Fruit fly (Drosophila melanogaster) whole organism, embryonic: ENCODE results near the gene CG10345.

Experiments used
- Atf3 ChIP-seq: fragments of 200-800 bp; sonication (Bioruptor generic); optimal IDR thresholded peaks from 3 replicates; lab custom pipeline; 2016; ENCODE audit warnings: missing biosample characterization, missing genetic modification characterization
- B-H1 ChIP-seq: fragments of 200-800 bp; sonication (Bioruptor generic); IDR thresholded peaks from 3 replicates; pipeline ENCODE4 v1.3.6; 2022; ENCODE audit warnings: missing biosample characterization, missing genetic modification characterization
- BEAF-32 ChIP-seq: fragments of 200-800 bp; sonication (Bioruptor generic); optimal IDR thresholded peaks from 3 replicates; lab custom pipeline; 2017; ENCODE audit warnings: missing biosample characterization, missing genetic modification characterization, mild to moderate bottlenecking, moderate library complexity, missing genetic modification reagents
- Bgb ChIP-seq: fragments of 200-800 bp; sonication (Bioruptor generic); IDR thresholded peaks from 2 replicates; pipeline ENCODE4 v1.3.6; 2022; ENCODE audit warnings: missing biosample characterization, missing genetic modification characterization; ENCODE audit not compliant: partially characterized antibody
- CG11247 ChIP-seq: fragments of 200-800 bp; sonication (Bioruptor generic); IDR thresholded peaks from 2 replicates; pipeline ENCODE4 v1.3.6; 2022; ENCODE audit warnings: missing biosample characterization, missing genetic modification characterization
- CG15514 ChIP-seq: fragments of 200-800 bp; sonication (Bioruptor generic); optimal IDR thresholded peaks from 3 replicates; lab custom pipeline; 2017; ENCODE audit warnings: missing biosample characterization, missing genetic modification characterization, mild to moderate bottlenecking, moderate library complexity, missing genetic modification reagents
- CG1603 ChIP-seq: fragments of 200-800 bp; sonication (Bioruptor generic); optimal IDR thresholded peaks from 2 replicates; lab custom pipeline; 2019; ENCODE audit warnings: missing biosample characterization, mild to moderate bottlenecking, missing genetic modification characterization, moderate library complexity
- CG1647 ChIP-seq: fragments of 200-800 bp; sonication (Bioruptor generic); optimal IDR thresholded peaks from 3 replicates; lab custom pipeline; 2016; ENCODE audit warnings: missing biosample characterization, missing genetic modification characterization
- CG17829 ChIP-seq: fragments of 200-800 bp; optimal IDR thresholded peaks from 2 replicates; lab custom pipeline; 2019; ENCODE audit warnings: missing biosample characterization, mild to moderate bottlenecking, missing genetic modification characterization, moderate library complexity
- CG2129 ChIP-seq: fragments of 200-800 bp; sonication (Bioruptor generic); IDR thresholded peaks from 2 replicates; pipeline ENCODE4 v1.3.6; 2022; ENCODE audit warnings: missing biosample characterization, missing genetic modification characterization; ENCODE audit not compliant: partially characterized antibody
- CG2202 ChIP-seq: fragments of 200-800 bp; sonication (Bioruptor generic); optimal IDR thresholded peaks from 2 replicates; lab custom pipeline; 2018; ENCODE audit warnings: missing biosample characterization, mild to moderate bottlenecking, missing genetic modification characterization
- CG30020 ChIP-seq: fragments of 200-800 bp; optimal IDR thresholded peaks from 2 replicates; lab custom pipeline; 2019; ENCODE audit warnings: missing biosample characterization, mild to moderate bottlenecking, missing genetic modification characterization, moderate library complexity
- CG31365 ChIP-seq: fragments of 200-800 bp; sonication (Bioruptor generic); optimal IDR thresholded peaks from 2 replicates; lab custom pipeline; 2018; ENCODE audit warnings: missing biosample characterization, mild to moderate bottlenecking, missing genetic modification characterization
- CG3281 ChIP-seq: fragments of 200-800 bp; sonication (Bioruptor generic); optimal IDR thresholded peaks from 3 replicates; lab custom pipeline; 2017; ENCODE audit warnings: missing biosample characterization, mild to moderate bottlenecking, missing genetic modification characterization
- CG6654 ChIP-seq: fragments of 200-800 bp; sonication (Bioruptor generic); optimal IDR thresholded peaks from 2 replicates; lab custom pipeline; 2017; ENCODE audit warnings: missing biosample characterization, mild to moderate bottlenecking, missing genetic modification characterization
- CG6854 ChIP-seq: fragments of 200-800 bp; sonication (Bioruptor generic); optimal IDR thresholded peaks from 3 replicates; lab custom pipeline; 2017; ENCODE audit warnings: missing biosample characterization, mild to moderate bottlenecking, missing genetic modification characterization
- CG7963 ChIP-seq: fragments of 200-800 bp; sonication (Bioruptor generic); IDR thresholded peaks from 3 replicates; pipeline ENCODE4 v1.3.6; 2022; ENCODE audit warnings: missing biosample characterization, missing genetic modification characterization; ENCODE audit not compliant: partially characterized antibody
- CG9932 ChIP-seq: fragments of 200-800 bp; sonication (Bioruptor generic); IDR thresholded peaks from 2 replicates; pipeline ENCODE4 v1.3.6; 2022; ENCODE audit warnings: missing biosample characterization, missing genetic modification characterization
- CoRest ChIP-seq: fragments of 200-800 bp; sonication (Bioruptor generic); optimal IDR thresholded peaks from 3 replicates; lab custom pipeline; 2018; ENCODE audit warnings: missing biosample characterization, mild to moderate bottlenecking, missing genetic modification characterization, moderate library complexity
- Dp ChIP-seq: fragments of 200-800 bp; sonication (Bioruptor generic); optimal IDR thresholded peaks from 2 replicates; lab custom pipeline; 2018; ENCODE audit warnings: missing biosample characterization, mild to moderate bottlenecking, missing genetic modification characterization, moderate library complexity
- Elba2 ChIP-seq: fragments of 200-800 bp; sonication (Bioruptor generic); optimal IDR thresholded peaks from 3 replicates; lab custom pipeline; 2016; ENCODE audit warnings: missing biosample characterization, missing genetic modification characterization
- Lhr ChIP-seq: fragments of 200-800 bp; sonication (Bioruptor generic); optimal IDR thresholded peaks from 3 replicates; lab custom pipeline; 2017; ENCODE audit warnings: mild to moderate bottlenecking, missing biosample characterization, missing genetic modification reagents, missing genetic modification characterization
- Med ChIP-seq: fragments of 200-800 bp; sonication (Bioruptor generic); peaks from one replicate; lab custom pipeline; 2016; ENCODE audit warnings: missing biosample characterization, missing genetic modification characterization, mild to moderate bottlenecking, inconsistent platforms, moderate library complexity
- Nf-YB ChIP-seq: fragments of 200-800 bp; sonication (Bioruptor generic); optimal IDR thresholded peaks from 3 replicates; lab custom pipeline; 2019; ENCODE audit warnings: missing biosample characterization, mild to moderate bottlenecking, missing genetic modification characterization, moderate library complexity
- Pdp1 ChIP-seq, 2 experiments: fragments of 200-800 bp; sonication (Bioruptor generic); optimal IDR thresholded peaks; 3 replicates each; lab custom pipeline; 2016; ENCODE audit warnings: missing biosample characterization in 2 of 2, missing genetic modification characterization in 2 of 2, mild to moderate bottlenecking in 1 of 2, moderate library complexity in 1 of 2
- Rfx ChIP-seq: fragments of 200-800 bp; sonication (Bioruptor generic); IDR thresholded peaks from 2 replicates; pipeline ENCODE4 v1.3.6; 2022; ENCODE audit warnings: missing biosample characterization, missing genetic modification characterization
- Stat92E ChIP-seq, 3 experiments: fragments of >200 bp in 2 of 3; fragments of 200-800 bp in 1 of 3; sonication (Bioruptor generic) in 1 of 3; optimal IDR thresholded peaks; 2 replicates each; lab custom pipeline; 2017 to 2019; ENCODE audit warnings: missing biosample characterization in 3 of 3, missing genetic modification characterization in 3 of 3, mild to moderate bottlenecking in 1 of 3, moderate library complexity in 1 of 3
- TFAM ChIP-seq: fragments of 200-800 bp; sonication (Bioruptor generic); optimal IDR thresholded peaks from 2 replicates; lab custom pipeline; 2017; ENCODE audit warnings: missing biosample characterization, missing genetic modification characterization, inconsistent platforms
- Trl ChIP-seq, 3 experiments: fragments of >200 bp in 2 of 3; fragments of 200-800 bp in 1 of 3; sonication (Bioruptor generic) in 1 of 3; optimal IDR thresholded peaks; 2 replicates in 1 of 3; 3 replicates in 2 of 3; lab custom pipeline; 2016 to 2017; ENCODE audit warnings: missing biosample characterization in 1 of 3, missing genetic modification characterization in 1 of 3
- al ChIP-seq: fragments of 200-800 bp; sonication (Bioruptor generic); IDR thresholded peaks from 2 replicates; pipeline ENCODE4 v1.3.6; 2022; ENCODE audit warnings: missing biosample characterization, missing genetic modification characterization
- ci ChIP-seq: fragments of 200-800 bp; sonication (Bioruptor generic); IDR thresholded peaks from 3 replicates; pipeline ENCODE4 v1.3.6; 2022; ENCODE audit warnings: missing biosample characterization, missing genetic modification characterization
- croc ChIP-seq: fragments of 200-800 bp; sonication (Bioruptor generic); conservative IDR thresholded peaks from 3 replicates; pipeline ENCODE4 v1.3.6; 2022; ENCODE audit warnings: missing biosample characterization, missing genetic modification characterization
- gce ChIP-seq: fragments of 200-800 bp; sonication (Bioruptor generic); IDR thresholded peaks from 3 replicates; pipeline ENCODE4 v1.3.6; 2022; ENCODE audit warnings: missing biosample characterization, missing genetic modification characterization
- grau ChIP-seq: fragments of 200-800 bp; optimal IDR thresholded peaks from 3 replicates; lab custom pipeline; 2019; ENCODE audit warnings: missing biosample characterization, mild to moderate bottlenecking, missing genetic modification characterization, moderate library complexity
- gro ChIP-seq: fragments of 200-800 bp; sonication (Bioruptor generic); optimal IDR thresholded peaks from 2 replicates; lab custom pipeline; 2016; ENCODE audit warnings: missing biosample characterization, missing genetic modification characterization
- hbn ChIP-seq: fragments of 200-800 bp; sonication (Bioruptor generic); IDR thresholded peaks from 2 replicates; pipeline ENCODE4 v1.3.6; 2022; ENCODE audit warnings: missing biosample characterization, missing genetic modification characterization; ENCODE audit not compliant: partially characterized antibody
- kah ChIP-seq: fragments of 200-800 bp; sonication (Bioruptor generic); optimal IDR thresholded peaks from 2 replicates; lab custom pipeline; 2018; ENCODE audit warnings: missing biosample characterization, mild to moderate bottlenecking, missing genetic modification characterization
- mirr ChIP-seq: fragments of 200-800 bp; sonication (Bioruptor generic); optimal IDR thresholded peaks from 3 replicates; lab custom pipeline; 2018; ENCODE audit warnings: missing biosample characterization, mild to moderate bottlenecking, missing genetic modification characterization
- onecut ChIP-seq: fragments of 200-800 bp; sonication (Bioruptor generic); IDR thresholded peaks from 2 replicates; pipeline ENCODE4 v1.3.6; 2022; ENCODE audit warnings: missing biosample characterization, missing genetic modification characterization
- psq ChIP-seq: fragments of 200-800 bp; sonication (Bioruptor generic); optimal IDR thresholded peaks from 2 replicates; lab custom pipeline; 2017; ENCODE audit warnings: missing biosample characterization, missing genetic modification characterization
- row ChIP-seq: fragments of 200-800 bp; sonication (Bioruptor generic); IDR thresholded peaks from 3 replicates; pipeline ENCODE4 v1.3.6; 2022; ENCODE audit warnings: missing biosample characterization, missing genetic modification characterization
- seq ChIP-seq: fragments of 200-800 bp; sonication (Bioruptor generic); IDR thresholded peaks from 2 replicates; pipeline ENCODE4 v1.3.6; 2022; ENCODE audit warnings: missing biosample characterization, missing genetic modification characterization
- sima ChIP-seq: fragments of 200-800 bp; sonication (Bioruptor generic); optimal IDR thresholded peaks from 2 replicates; lab custom pipeline; 2016; ENCODE audit warnings: missing biosample characterization, missing genetic modification characterization
- slbo ChIP-seq: fragments of 200-800 bp; sonication (Bioruptor generic); IDR thresholded peaks from 2 replicates; pipeline ENCODE4 v1.3.6; 2022; ENCODE audit warnings: missing biosample characterization, missing genetic modification characterization
- sna ChIP-seq: fragments of 200-800 bp; sonication (Bioruptor generic); IDR thresholded peaks from 2 replicates; pipeline ENCODE4 v1.3.6; 2022; ENCODE audit warnings: missing biosample characterization, missing genetic modification characterization; ENCODE audit not compliant: partially characterized antibody
- sob ChIP-seq: fragments of 200-800 bp; sonication (Bioruptor generic); IDR thresholded peaks from 2 replicates; pipeline ENCODE4 v1.3.6; 2022; ENCODE audit warnings: missing biosample characterization, missing genetic modification characterization
- zf30C ChIP-seq: fragments of 200-800 bp; sonication (Bioruptor generic); optimal IDR thresholded peaks from 3 replicates; lab custom pipeline; 2018; ENCODE audit warnings: missing biosample characterization, mild to moderate bottlenecking, missing genetic modification characterization

CG10345 gene

dm6 chr3R:16646952-16647715 is 42.5 kb upstream of the CG10345 start, which contains the start of the genes CG10324 and CCT3 (continued):
- TF ChIP-seq al (peak; percentile 54), psq (peak; percentile 16), grau (tag; lab: Kevin White, UChicago) (peak; percentile 78), row (GFP tag; lab: Robert Waterston, UW) (peak; percentile 55), CG3281 (GFP tag; lab: Kevin White, UChicago) (peak; percentile 72), Trl (optimal IDR thresholded peaks at IDR 0.05; lab: Kevin White, UChicago) (no peak), Trl (GFP tag; optimal IDR thresholded peaks at IDR 0.05; lab: Kevin White, UChicago) (peak; percentile 28), gro (GFP tag; lab: Kevin White, UChicago) (no peak), CG2202 (tag; lab: Kevin White, UChicago) (peak; percentile 15), Nf-YB (GFP tag; lab: Kevin White, UChicago) (peak; percentile 42), CG11247 (GFP tag; lab: Robert Waterston, UW) (peak; percentile 60; the same call in 1 of the 2 replicates), sob (GFP tag; lab: Robert Waterston, UW) (peak; percentile 34; the same call in 1 of the 2 replicates), Pdp1 (GFP tag; optimal IDR thresholded peaks at IDR 0.05; lab: Kevin White, UChicago) (peak; percentile 36 to 64), gce (GFP tag; lab: Robert Waterston, UW) (no peak), zf30C (GFP tag; lab: Kevin White, UChicago) (no peak), CG6854 (peak; percentile 26), sima (GFP tag; lab: Kevin White, UChicago) (no peak), Rfx (GFP tag; lab: Robert Waterston, UW) (peak; percentile 71), TFAM (GFP tag; lab: Kevin White, UChicago) (no peak), Lhr (peak; percentile 3), CG6654 (no peak), slbo (GFP tag; lab: Robert Waterston, UW) (peak; percentile 72), B-H1 (GFP tag; lab: Robert Waterston, UW) (0 out of 3 replicates have a peak, but pooled peaks have one; percentile 25)

- TF ChIP-seq ci (0 out of 3 replicates have a peak, but pooled peaks have one; percentile 19), hbn (GFP tag; lab: Robert Waterston, UW) (peak; percentile 33), Med (GFP tag; lab: Kevin White, UChicago) (no peak), CG31365 (tag; lab: Kevin White, UChicago) (no peak), Atf3 (GFP tag; lab: Kevin White, UChicago) (no peak), kah (GFP tag; lab: Kevin White, UChicago) (no peak), seq (peak; percentile 30; the same call in 1 of the 2 replicates), onecut (GFP tag; lab: Robert Waterston, UW) (peak; percentile 97), sna (GFP tag; lab: Robert Waterston, UW) (no peak; the same call in 1 of the 2 replicates), CG1603 (tag; lab: Kevin White, UChicago) (peak; percentile 57), CG9932 (GFP tag; lab: Robert Waterston, UW) (no peak), CoRest (tag; lab: Kevin White, UChicago) (peak; percentile 40), Stat92E (GFP tag; optimal IDR thresholded peaks at IDR 0.05; lab: Kevin White, UChicago) (peak in 1 of 3 experiments; percentile 39), CG15514 (peak; percentile 58), Elba2 (GFP tag; lab: Kevin White, UChicago) (no peak), croc (GFP tag; lab: Robert Waterston, UW) (no peak), CG1647 (GFP tag; lab: Kevin White, UChicago) (no peak), Bgb (GFP tag; lab: Robert Waterston, UW) (peak; percentile 61), CG2129 (0 out of 2 replicates have a peak, but pooled peaks have one; percentile 16), sob (GFP tag; lab: Robert Waterston, UW) (0 out of 2 replicates have a peak, but pooled peaks have one; percentile 26), mirr (GFP tag; lab: Kevin White, UChicago) (no peak), BEAF-32 (GFP tag; lab: Kevin White, UChicago) (peak; percentile 51), CG7963 (GFP tag; lab: Robert Waterston, UW) (0 out of 3 replicates have a peak, but pooled peaks have one; percentile 39), CG17829 (tag; lab: Kevin White, UChicago) (peak; percentile 15), Dp (GFP tag; lab: Kevin White, UChicago) (peak; percentile 88), CG30020 (peak; percentile 30)
Observed at dm6 chr3R:16643591-16643990, 38.9 kb upstream of the CG10345 start, which contains the start of gene Arl6IP1. Gene Arl6IP1 (plus strand): TSS chr3R:16643605.
